Fruit fly (Drosophila melanogaster): Measurements from ENCODE around the gene Nup153.

Nup153 gene

DNA sequence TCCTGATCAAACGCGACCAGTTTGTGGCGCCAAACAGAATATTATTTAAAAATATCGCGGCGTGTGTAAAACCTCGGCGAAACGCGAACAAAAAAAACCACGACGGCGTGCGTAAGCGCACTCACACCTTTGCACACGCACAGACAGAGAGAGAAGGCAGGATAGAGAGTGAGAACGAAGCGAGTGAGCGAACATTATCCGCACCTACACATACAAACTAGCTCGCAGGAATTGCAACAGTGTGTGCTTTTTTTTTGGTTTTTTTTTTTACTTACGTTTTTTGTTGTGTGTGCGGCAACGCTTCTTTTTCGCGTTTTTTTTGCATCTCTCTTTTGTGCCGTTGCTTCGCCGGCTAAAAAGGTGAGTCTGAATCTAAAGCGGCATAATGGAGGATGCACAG, 729 bp downstream of the Nup153 start:
- TF ChIP-seq EcR (GFP tag; optimal IDR thresholded peaks at IDR 0.05) (no peak), CG8478 (optimal IDR thresholded peaks at IDR 0.05) (peak; percentile 20), psq (optimal IDR thresholded peaks at IDR 0.05) (no peak)

DNA sequence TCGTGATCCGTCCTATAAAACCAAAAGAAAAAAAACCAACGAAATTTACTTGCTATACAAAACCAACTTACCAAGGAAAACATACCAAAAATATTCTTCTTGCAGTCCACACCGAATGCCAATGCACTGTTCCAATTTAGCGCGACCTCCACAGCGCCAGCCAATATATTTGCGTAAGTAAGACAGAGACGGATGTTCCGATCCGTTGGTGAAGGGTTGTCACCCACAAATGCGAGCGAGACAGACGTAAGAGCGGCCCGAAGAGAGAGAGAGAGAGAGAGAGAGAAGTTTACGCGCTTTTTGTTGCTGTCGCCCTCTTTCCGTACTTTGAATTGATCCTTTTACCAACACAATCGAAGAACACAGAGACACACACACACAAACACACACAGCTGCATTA, 8.8 kb downstream of the Nup153 start:
- no peak for TF ChIP-seq Dll (optimal IDR thresholded peaks at IDR 0.05)
- TF ChIP-seq CG8478 (optimal IDR thresholded peaks at IDR 0.05) = peak; percentile 70

DNA sequence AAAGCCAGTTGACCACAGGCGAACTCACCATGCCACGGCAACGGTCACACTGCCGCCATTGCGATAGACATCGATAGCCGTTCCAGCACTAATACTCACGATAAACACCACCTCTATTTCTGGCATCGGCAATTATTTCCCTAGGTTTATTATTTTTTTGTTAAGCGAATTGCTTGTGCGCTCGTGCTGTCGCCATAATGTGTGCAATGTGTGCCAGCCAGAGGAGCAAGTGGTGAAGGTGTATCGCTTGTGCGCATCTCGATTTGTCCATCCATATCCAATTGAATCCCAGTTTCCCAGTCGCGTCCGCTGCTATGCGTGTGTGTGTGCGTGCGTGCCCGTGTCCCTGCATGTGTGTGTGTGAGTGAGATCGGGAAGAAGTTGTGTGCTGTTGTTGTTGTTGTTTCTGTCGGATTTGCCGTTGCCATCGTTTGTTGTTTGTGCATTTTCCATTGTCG, 11.6 kb downstream of the Nup153 start, which contains the start of gene mbt:
Gene mbt, plus strand, starts transcription at position 85 of the 458 bp plus-strand sequence.
- no peak for TF ChIP-seq Dll (optimal IDR thresholded peaks at IDR 0.05)
- no peak for TF ChIP-seq CG8478 (optimal IDR thresholded peaks at IDR 0.05)
- no peak for TF ChIP-seq usp (GFP tag; optimal IDR thresholded peaks at IDR 0.05)
- TF ChIP-seq pan (optimal IDR thresholded peaks at IDR 0.05) = no peak
- no peak for TF ChIP-seq psq (optimal IDR thresholded peaks at IDR 0.05)
- no peak for TF ChIP-seq EcR (GFP tag; optimal IDR thresholded peaks at IDR 0.05)

DNA sequence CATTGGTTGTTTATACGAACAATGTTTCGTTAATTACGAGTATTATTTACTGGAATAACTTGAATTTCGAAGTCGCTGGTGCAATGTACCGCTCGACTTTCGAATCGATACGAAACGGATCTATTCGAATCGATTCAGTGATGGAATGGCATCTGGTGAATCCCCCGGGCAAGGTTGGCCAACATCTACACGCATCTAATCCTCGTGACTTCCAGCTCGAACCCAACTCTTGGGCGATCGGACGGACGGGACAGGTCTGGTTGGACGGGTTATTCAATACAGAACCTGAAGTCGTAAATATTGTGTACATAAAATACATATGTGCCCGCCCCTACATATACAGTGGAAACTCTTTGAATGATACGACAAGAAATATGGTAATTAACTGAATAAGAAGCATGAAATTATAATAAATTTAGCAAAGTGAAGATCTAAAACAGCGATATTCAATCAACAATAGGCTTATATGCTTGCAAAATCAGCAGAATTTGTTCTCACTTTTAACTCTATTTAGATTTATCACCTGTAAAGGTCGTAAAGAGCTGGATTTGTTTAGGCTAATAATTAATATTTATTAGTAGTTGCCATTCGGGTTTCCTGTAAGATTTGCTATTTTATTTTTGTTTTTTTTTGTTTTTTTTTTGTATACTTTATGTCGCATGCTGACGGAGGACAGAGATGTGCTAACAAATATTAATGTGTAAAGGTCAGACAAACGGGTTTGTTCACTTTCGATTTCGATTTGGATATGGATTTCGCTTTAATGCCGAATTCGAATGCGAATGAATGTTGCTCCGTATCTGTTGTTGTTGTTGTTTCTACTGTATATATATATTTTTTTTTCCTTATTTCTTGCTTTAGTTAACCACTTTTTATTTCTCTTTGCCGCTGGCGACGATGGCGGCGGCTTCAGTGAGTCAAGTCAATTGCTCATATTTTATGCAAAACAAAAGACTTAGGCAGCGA, 18.0 kb downstream of the Nup153 start:
- TF ChIP-seq pan (optimal IDR thresholded peaks at IDR 0.05) = no peak
- TF ChIP-seq EcR (GFP tag; optimal IDR thresholded peaks at IDR 0.05) = no peak
- no peak for TF ChIP-seq CG8478 (optimal IDR thresholded peaks at IDR 0.05)
- TF ChIP-seq usp (GFP tag; optimal IDR thresholded peaks at IDR 0.05) = no peak
- no peak for TF ChIP-seq Dll (optimal IDR thresholded peaks at IDR 0.05)
- TF ChIP-seq psq (optimal IDR thresholded peaks at IDR 0.05) = no peak

DNA sequence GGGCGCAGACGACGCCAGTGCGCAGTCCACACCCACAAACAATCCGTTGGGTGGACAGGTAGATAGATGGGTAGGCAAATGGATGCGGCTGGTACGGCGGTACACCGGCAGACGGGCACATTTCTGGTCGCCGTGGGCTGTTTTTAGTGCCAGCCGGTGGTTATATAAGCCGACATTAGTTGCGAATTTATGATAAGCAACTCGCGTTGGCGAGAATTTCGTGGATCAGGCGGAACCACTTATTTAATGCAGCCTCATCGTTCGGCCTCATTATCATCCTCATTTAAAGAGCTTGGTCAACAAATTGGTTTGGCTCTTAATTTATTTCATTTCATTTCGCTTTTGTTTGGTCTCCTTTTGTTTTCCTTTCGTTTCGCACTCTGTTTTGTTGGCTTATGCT, 19.7 kb downstream of the Nup153 start:
- TF ChIP-seq usp (GFP tag; optimal IDR thresholded peaks at IDR 0.05) = no peak

DNA sequence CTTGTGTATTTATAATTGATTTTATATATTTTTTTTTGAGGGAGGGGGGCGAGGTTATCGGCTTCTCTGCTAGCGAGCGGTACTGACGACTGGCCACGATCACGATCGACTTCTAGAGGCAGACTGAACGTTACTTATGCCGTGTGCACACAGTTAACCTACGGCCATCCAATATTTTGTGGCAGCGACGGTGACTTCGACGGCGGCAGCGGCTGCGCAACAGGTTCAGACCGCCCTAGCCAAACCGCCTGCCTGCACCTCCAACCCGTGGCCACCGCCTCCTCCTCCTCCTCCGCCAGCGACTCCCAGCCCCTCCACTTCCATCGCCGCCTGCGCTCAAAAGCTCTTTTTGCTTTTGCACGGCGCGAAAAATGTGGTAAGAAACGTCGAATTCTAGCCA, 22.4 kb downstream of the Nup153 start, which contains the start of gene CG9782:
Gene CG9782, minus strand, starts transcription at position 128 of the 400 bp plus-strand sequence.
- TF ChIP-seq pan (optimal IDR thresholded peaks at IDR 0.05) (no peak), CG8478 (optimal IDR thresholded peaks at IDR 0.05) (no peak), psq (optimal IDR thresholded peaks at IDR 0.05) (no peak), usp (GFP tag; optimal IDR thresholded peaks at IDR 0.05) (no peak), EcR (GFP tag; optimal IDR thresholded peaks at IDR 0.05) (no peak), Dll (optimal IDR thresholded peaks at IDR 0.05) (no peak)

DNA sequence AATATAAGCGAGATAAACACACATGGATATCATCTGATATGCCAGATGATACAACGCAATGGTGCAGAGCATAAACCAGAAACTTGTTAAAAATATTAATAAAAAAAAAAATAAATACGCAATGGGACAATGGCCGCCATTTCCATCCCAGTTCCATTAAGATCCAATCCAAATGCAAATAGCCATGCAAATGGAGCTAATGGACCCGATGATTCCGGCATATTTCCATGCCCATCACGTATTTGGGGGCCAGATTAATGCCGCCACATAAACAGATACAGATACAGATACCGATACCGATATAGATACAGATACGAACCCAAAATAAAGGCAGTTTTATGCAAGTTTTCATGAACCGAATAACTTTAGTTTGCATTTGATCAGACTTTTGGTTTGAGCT, 24.5 kb downstream of the Nup153 start:
- no peak for TF ChIP-seq pan (optimal IDR thresholded peaks at IDR 0.05)
- no peak for TF ChIP-seq psq (optimal IDR thresholded peaks at IDR 0.05)
- TF ChIP-seq usp (GFP tag; optimal IDR thresholded peaks at IDR 0.05) = no peak
- TF ChIP-seq EcR (GFP tag; optimal IDR thresholded peaks at IDR 0.05) = no peak
- no peak for TF ChIP-seq Dll (optimal IDR thresholded peaks at IDR 0.05)

DNA sequence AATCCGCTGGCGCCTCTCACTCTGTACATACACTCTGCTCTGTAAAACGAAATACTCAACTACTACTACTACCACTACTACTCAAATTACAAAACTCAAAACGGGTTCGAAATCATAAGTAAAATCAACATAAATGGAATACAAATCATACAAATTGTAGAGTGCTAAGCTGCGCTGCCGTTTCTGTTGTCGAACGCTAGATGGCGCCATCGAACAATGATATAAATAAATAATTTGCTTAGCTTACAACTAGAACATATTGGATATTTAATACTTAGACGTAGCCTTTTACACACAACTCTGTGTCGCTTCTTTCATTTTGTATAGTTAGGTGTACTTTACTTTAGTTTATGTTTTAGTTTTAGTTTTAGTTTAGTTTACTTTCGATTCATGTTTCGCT, 25.5 kb downstream of the Nup153 start:
- TF ChIP-seq psq (optimal IDR thresholded peaks at IDR 0.05) = no peak
- no peak for TF ChIP-seq CG8478 (optimal IDR thresholded peaks at IDR 0.05)
- TF ChIP-seq Dll (optimal IDR thresholded peaks at IDR 0.05) = no peak
- TF ChIP-seq EcR (GFP tag; optimal IDR thresholded peaks at IDR 0.05) = no peak
- TF ChIP-seq usp (GFP tag; optimal IDR thresholded peaks at IDR 0.05) = no peak
- TF ChIP-seq pan (optimal IDR thresholded peaks at IDR 0.05) = no peak

DNA sequence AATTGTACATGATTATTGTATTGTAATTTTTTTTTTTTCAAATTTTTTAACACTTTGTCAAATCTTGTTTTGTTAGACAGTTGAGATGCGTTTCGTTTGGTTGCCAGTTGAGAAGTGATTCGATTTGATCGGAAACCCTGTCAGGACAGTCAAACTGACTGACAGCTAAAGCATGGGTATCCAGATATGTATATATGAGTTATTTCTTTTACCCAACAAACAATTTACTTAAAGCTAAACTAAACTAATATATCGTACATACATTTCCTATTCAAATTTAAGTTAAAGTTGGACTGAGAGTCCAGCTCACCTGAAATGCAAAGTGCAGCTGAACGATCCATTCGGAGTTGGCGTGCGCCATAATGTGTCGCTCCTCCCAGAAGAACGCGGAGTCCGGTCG, 33.1 kb downstream of the Nup153 start, which contains the start of gene CG9777:
Gene CG9777, minus strand, starts transcription at position 101 of the 400 bp plus-strand sequence.
- TF ChIP-seq Dll (optimal IDR thresholded peaks at IDR 0.05) (no peak), psq (optimal IDR thresholded peaks at IDR 0.05) (no peak), EcR (GFP tag; optimal IDR thresholded peaks at IDR 0.05) (no peak), pan (optimal IDR thresholded peaks at IDR 0.05) (no peak), usp (GFP tag; optimal IDR thresholded peaks at IDR 0.05) (no peak), CG8478 (optimal IDR thresholded peaks at IDR 0.05) (no peak)

DNA sequence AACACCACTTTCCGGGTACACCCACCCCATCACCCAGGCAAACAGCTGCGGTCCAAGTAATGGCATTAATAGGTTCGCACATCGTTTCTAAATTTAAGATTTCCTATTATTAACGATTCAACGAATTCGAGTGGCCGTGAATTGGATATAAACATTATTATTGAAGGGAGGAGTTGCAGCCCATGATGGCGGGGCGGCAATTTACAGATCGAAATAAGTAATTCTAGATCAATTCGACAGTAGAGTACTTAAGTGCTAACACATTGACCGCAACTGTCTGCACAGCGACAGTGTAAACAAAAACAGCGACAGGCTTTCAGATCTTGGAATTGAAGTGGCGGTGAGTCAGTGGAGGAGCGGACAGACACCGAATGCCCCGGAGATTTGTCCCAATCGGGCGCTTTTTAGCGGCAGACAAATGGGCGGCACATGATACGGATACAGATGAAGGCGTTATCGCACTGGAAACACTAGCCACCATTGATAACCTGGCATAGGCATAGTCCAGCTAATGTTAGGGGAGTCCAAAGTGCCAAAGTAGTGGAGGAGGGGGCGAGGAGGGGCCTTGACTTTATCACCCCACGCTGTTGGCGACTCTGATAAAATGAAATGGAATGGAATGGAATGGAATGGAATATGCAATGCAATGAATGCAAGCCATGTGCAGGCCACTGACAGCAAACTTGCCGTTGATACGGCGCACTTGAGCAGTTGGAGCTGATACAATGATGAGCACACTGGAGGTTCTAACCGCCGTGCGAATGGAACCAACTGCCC, 34.3 kb downstream of the Nup153 start:
- TF ChIP-seq EcR (GFP tag; optimal IDR thresholded peaks at IDR 0.05) = no peak
- no peak for TF ChIP-seq Dll (optimal IDR thresholded peaks at IDR 0.05)

DNA sequence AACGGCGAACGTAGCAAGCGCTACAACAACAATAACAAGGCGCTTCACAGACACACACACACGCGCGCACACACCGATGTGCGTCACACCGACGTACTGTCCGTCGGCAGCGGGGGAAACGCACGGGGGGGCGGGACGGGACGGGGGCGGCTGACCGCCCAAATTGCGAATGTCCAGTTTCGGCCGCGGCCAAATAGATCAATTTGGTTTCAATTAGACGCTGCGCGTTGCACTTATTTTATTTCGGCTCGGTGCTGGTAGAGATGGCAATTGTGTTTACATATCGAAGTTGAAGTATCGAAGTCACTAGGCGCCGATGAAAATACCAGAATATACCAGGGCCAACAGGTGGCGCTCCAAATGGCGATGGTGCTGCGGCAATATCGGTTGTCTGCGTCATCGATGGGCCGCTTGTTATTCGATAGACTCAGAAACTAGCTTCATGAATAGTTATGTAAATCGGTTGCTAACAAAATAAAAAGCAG, 38.1 kb downstream of the Nup153 start, which contains the start of gene Rok:
Gene Rok, minus strand, starts transcription at position 309 of the 485 bp plus-strand sequence.
- TF ChIP-seq Dll (optimal IDR thresholded peaks at IDR 0.05) (no peak), psq (optimal IDR thresholded peaks at IDR 0.05) (no peak), pan (optimal IDR thresholded peaks at IDR 0.05) (no peak), CG8478 (optimal IDR thresholded peaks at IDR 0.05) (no peak), EcR (GFP tag; optimal IDR thresholded peaks at IDR 0.05) (no peak), usp (GFP tag; optimal IDR thresholded peaks at IDR 0.05) (no peak)

All from whole organism.